Fruit fly (Drosophila melanogaster) Kc167 (cell line): ENCODE data around the gene Cwc25.

Experiments
- h ChIP-seq: fragments of >200 bp; optimal IDR thresholded peaks from 3 replicates; lab custom pipeline; 2018; ENCODE audit warnings: missing external identifiers
- insv ChIP-seq: fragments of >200 bp; optimal IDR thresholded peaks from 3 replicates; lab custom pipeline; 2018; ENCODE audit warnings: missing external identifiers

DNA sequence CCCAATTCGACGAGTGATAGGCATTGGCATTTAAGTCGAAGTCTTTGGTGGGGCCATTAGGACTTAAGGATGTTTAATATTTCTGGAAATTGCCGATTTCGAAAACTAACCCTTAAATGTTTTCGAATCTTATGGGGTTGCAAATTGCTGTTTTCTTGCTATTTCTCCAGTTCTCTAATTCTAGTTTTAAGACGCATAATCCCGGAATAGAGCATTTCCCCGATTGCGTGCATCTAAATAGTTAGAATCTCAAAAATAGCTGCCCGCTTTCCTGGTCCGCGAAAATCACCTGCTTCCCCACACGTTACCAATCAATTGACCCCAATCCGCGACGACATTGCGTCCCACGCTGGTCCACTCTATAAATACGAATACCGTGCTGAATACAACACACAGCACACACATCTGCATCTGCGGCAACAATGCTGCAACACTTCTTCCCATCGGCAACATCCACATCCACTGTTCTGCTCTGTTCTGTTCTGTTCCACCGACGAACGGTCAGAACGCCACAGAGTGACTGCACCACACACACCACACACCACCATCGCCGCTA is 7.1 kb downstream of the Cwc25 start, which contains the start of gene Bacc:
- TF ChIP-seq insv (no peak), h (no peak)
